Fruit fly (Drosophila melanogaster): Measurements from ENCODE around the gene side-II.

Gene side-II

DNA sequence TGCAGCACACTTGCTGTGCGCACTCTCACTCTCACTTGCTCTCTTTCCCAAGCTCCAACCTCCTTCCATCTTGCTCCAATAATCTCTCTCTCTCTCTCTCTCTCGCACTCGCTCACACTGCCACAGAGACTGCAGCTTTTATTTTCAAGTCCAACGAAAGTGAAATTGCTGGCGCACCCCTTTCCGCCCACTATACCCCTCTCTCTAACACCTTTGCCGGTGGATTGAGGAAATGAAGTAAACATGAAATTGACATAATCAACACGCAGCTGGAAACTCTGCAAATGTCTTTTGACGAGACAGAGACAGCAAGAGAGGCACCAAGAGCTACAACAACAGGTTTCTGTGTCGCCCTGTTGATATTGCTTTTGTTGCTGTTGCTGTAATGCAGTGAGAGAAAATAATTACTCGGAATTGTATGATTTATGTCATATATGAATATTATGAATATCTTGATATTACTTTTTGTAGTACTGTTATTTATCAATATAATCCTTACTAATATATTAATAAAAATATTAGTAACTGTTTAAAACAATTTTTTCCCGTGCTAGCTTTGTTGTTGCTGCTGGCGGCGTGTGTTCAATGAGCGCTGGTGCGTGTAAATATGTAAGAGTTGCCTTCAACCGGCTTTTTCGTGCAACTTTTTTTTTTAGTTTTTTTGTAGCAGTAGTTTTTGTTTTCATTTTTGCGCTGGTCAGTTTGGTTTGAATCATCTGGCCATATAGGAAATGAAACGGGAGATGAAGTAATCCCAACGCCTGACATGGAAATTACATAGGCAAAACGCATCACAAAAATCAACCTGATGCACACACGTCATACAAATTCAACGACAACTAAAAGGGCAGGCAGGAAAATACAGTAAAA lies 23.7 kb upstream of the side-II start:
- peak; percentile 87 for TF ChIP-seq CG4318 (GFP tag; optimal IDR thresholded peaks at IDR 0.05)
- peak; percentile 97 for TF ChIP-seq CG15336 (GFP tag; IDR thresholded peaks at IDR 0.05)
- TF ChIP-seq fd85E (GFP tag; optimal IDR thresholded peaks at IDR 0.05): peak; percentile 63
- peak; percentile 77 for TF ChIP-seq cyc (GFP tag; optimal IDR thresholded peaks at IDR 0.05)
- peak; percentile 85 for TF ChIP-seq fkh (GFP tag; optimal IDR thresholded peaks at IDR 0.05)
- peak; percentile 94 for TF ChIP-seq CG6808 (GFP tag; optimal IDR thresholded peaks at IDR 0.05)
- TF ChIP-seq CG9139 (GFP tag; optimal IDR thresholded peaks at IDR 0.05): peak; percentile 90
- peak; percentile 91 for TF ChIP-seq CG6792 (GFP tag; optimal IDR thresholded peaks at IDR 0.05)
- peak; percentile 86 for TF ChIP-seq CG6276 (GFP tag; optimal IDR thresholded peaks at IDR 0.05)
- TF ChIP-seq CG8319 (GFP tag; optimal IDR thresholded peaks at IDR 0.05): peak; percentile 86
- TF ChIP-seq svp (GFP tag): peak; percentile 85
- peak; percentile 97 for TF ChIP-seq CG8119 (GFP tag; IDR thresholded peaks at IDR 0.05)
- peak; percentile 97 for TF ChIP-seq eg (GFP tag; IDR thresholded peaks at IDR 0.05)
- peak; percentile 96 for TF ChIP-seq CG34406 (GFP tag; optimal IDR thresholded peaks at IDR 0.05)
- TF ChIP-seq CG10669 (GFP tag; optimal IDR thresholded peaks at IDR 0.05): peak; percentile 95
- peak; percentile 70 for TF ChIP-seq topi (GFP tag; optimal IDR thresholded peaks at IDR 0.05)
- TF ChIP-seq achi (GFP tag; optimal IDR thresholded peaks at IDR 0.05): peak; percentile 95
- peak; percentile 92 for TF ChIP-seq CG11762 (GFP tag; optimal IDR thresholded peaks at IDR 0.05; ENCODE audit: insufficient read depth)
- TF ChIP-seq Hr39 (GFP tag; optimal IDR thresholded peaks at IDR 0.05): peak; percentile 61
- peak; percentile 89 for TF ChIP-seq CG7368 (GFP tag; optimal IDR thresholded peaks at IDR 0.05)
- TF ChIP-seq Sox102F (GFP tag; optimal IDR thresholded peaks at IDR 0.05): peak; percentile 79
- TF ChIP-seq Hr4 (GFP tag; optimal IDR thresholded peaks at IDR 0.05): peak; percentile 89
- peak; percentile 100 for TF ChIP-seq Blimp-1 (GFP tag; optimal IDR thresholded peaks at IDR 0.05)
- TF ChIP-seq Eip78C (GFP tag): peak; percentile 98
- TF ChIP-seq CG6854 (GFP tag; optimal IDR thresholded peaks at IDR 0.05): peak; percentile 89
- peak; percentile 66 for TF ChIP-seq Eip93F (GFP tag; optimal IDR thresholded peaks at IDR 0.05)
- TF ChIP-seq Gug (GFP tag; IDR thresholded peaks at IDR 0.05): peak; percentile 94
- TF ChIP-seq CG6163 (GFP tag; IDR thresholded peaks at IDR 0.05): peak; percentile 97
- peak; percentile 97 for TF ChIP-seq CG10631 (GFP tag; optimal IDR thresholded peaks at IDR 0.05)
- peak; percentile 78 for TF ChIP-seq Sox14 (GFP tag; optimal IDR thresholded peaks at IDR 0.05)
- TF ChIP-seq CG3919 (GFP tag; optimal IDR thresholded peaks at IDR 0.05): peak; percentile 94
- peak; percentile 95 for TF ChIP-seq OdsH (GFP tag; optimal IDR thresholded peaks at IDR 0.05)
- TF ChIP-seq Met (GFP tag; optimal IDR thresholded peaks at IDR 0.05): peak; percentile 83
- TF ChIP-seq esn (GFP tag; optimal IDR thresholded peaks at IDR 0.05): peak; percentile 86
- TF ChIP-seq CG1621 (tag; optimal IDR thresholded peaks at IDR 0.05): peak; percentile 89
- TF ChIP-seq CG32006 (GFP tag; optimal IDR thresholded peaks at IDR 0.05): peak; percentile 96
- peak; percentile 97 for TF ChIP-seq dsx (GFP tag; optimal IDR thresholded peaks at IDR 0.05; ENCODE audit: poor library complexity, severe bottlenecking)
- TF ChIP-seq vri (GFP tag; optimal IDR thresholded peaks at IDR 0.05): peak; percentile 90
- peak; percentile 97 for TF ChIP-seq CG3032 (tag; optimal IDR thresholded peaks at IDR 0.05)
- peak; percentile 71 for TF ChIP-seq Smox (GFP tag; optimal IDR thresholded peaks at IDR 0.05)
- TF ChIP-seq lz (GFP tag; optimal IDR thresholded peaks at IDR 0.05): peak; percentile 73
- peak; percentile 95 for TF ChIP-seq fd59A (GFP tag; optimal IDR thresholded peaks at IDR 0.05)
- peak; percentile 66 for TF ChIP-seq Ets21C (GFP tag; optimal IDR thresholded peaks at IDR 0.05)
- TF ChIP-seq ss (GFP tag; optimal IDR thresholded peaks at IDR 0.05): peak; percentile 97
- peak; percentile 77 for TF ChIP-seq dac (GFP tag; optimal IDR thresholded peaks at IDR 0.05)
- peak; percentile 13 for TF ChIP-seq Hr38 (GFP tag; optimal IDR thresholded peaks at IDR 0.05)
- TF ChIP-seq Sox15 (GFP tag; optimal IDR thresholded peaks at IDR 0.05): peak; percentile 83
- peak; percentile 89 for TF ChIP-seq Eip75B (GFP tag; optimal IDR thresholded peaks at IDR 0.05)
- peak; percentile 54 for TF ChIP-seq CG31627 (GFP tag; optimal IDR thresholded peaks at IDR 0.05)
- peak; percentile 93 for TF ChIP-seq net (GFP tag; optimal IDR thresholded peaks at IDR 0.05)

Measured in whole organism, prepupa.